Fruit fly (Drosophila melanogaster) whole organism, embryonic: ENCODE measurements around the gene Kaz-m1.

Source experiments
- Ada2b ChIP-seq: fragments of 200-800 bp; sonication (Bioruptor generic); IDR thresholded peaks from 2 replicates; pipeline ENCODE4 v1.3.6; 2022; ENCODE audit warnings: missing biosample characterization, missing genetic modification characterization
- Adf1 ChIP-seq: fragments of 200-800 bp; sonication (Bioruptor generic); IDR thresholded peaks from 2 replicates; pipeline ENCODE4 v1.3.6; 2022; ENCODE audit warnings: missing biosample characterization, missing genetic modification characterization
- B-H1 ChIP-seq: fragments of 200-800 bp; sonication (Bioruptor generic); IDR thresholded peaks from 3 replicates; pipeline ENCODE4 v1.3.6; 2022; ENCODE audit warnings: missing biosample characterization, missing genetic modification characterization
- BEAF-32 ChIP-seq: fragments of 200-800 bp; sonication (Bioruptor generic); optimal IDR thresholded peaks from 3 replicates; lab custom pipeline; 2017; ENCODE audit warnings: missing biosample characterization, missing genetic modification characterization, mild to moderate bottlenecking, moderate library complexity, missing genetic modification reagents
- CG10209 ChIP-seq: fragments of 200-800 bp; sonication (Bioruptor generic); optimal IDR thresholded peaks from 3 replicates; lab custom pipeline; 2017; ENCODE audit warnings: missing biosample characterization, mild to moderate bottlenecking, missing genetic modification characterization, missing genetic modification reagents
- CG10959 ChIP-seq: fragments of 200-800 bp; sonication (Bioruptor generic); IDR thresholded peaks from 2 replicates; pipeline ENCODE4 v1.3.6; 2022; ENCODE audit warnings: missing biosample characterization, missing genetic modification characterization
- CG11504 ChIP-seq: fragments of 200-800 bp; sonication (Bioruptor generic); optimal IDR thresholded peaks from 3 replicates; lab custom pipeline; 2019; ENCODE audit warnings: missing biosample characterization, mild to moderate bottlenecking, missing genetic modification characterization, moderate library complexity
- CG12219 ChIP-seq: fragments of 200-800 bp; sonication (Bioruptor generic); optimal IDR thresholded peaks from 3 replicates; lab custom pipeline; 2018; ENCODE audit warnings: missing biosample characterization, mild to moderate bottlenecking, missing genetic modification characterization
- CG13296 ChIP-seq: fragments of 200-800 bp; sonication (Bioruptor generic); optimal IDR thresholded peaks from 3 replicates; lab custom pipeline; 2018; ENCODE audit warnings: missing biosample characterization, mild to moderate bottlenecking, missing genetic modification characterization
- CG1529 ChIP-seq: fragments of 200-800 bp; sonication (Bioruptor generic); optimal IDR thresholded peaks from 3 replicates; lab custom pipeline; 2018; ENCODE audit warnings: missing biosample characterization, missing genetic modification characterization
- CG1647 ChIP-seq: fragments of 200-800 bp; sonication (Bioruptor generic); optimal IDR thresholded peaks from 3 replicates; lab custom pipeline; 2016; ENCODE audit warnings: missing biosample characterization, missing genetic modification characterization
- CG17802 ChIP-seq: fragments of 200-800 bp; sonication (Bioruptor generic); optimal IDR thresholded peaks from 2 replicates; lab custom pipeline; 2018; ENCODE audit warnings: missing biosample characterization, mild to moderate bottlenecking, missing genetic modification characterization, moderate library complexity
- CG18262 ChIP-seq: fragments of 200-800 bp; optimal IDR thresholded peaks from 3 replicates; lab custom pipeline; 2019; ENCODE audit warnings: missing biosample characterization, mild to moderate bottlenecking, missing genetic modification characterization, moderate library complexity
- CG18599 ChIP-seq: fragments of 200-800 bp; sonication (Bioruptor generic); optimal IDR thresholded peaks from 3 replicates; lab custom pipeline; 2017; ENCODE audit warnings: missing biosample characterization, missing genetic modification characterization, mild to moderate bottlenecking, moderate library complexity, missing genetic modification reagents
- CG30403 ChIP-seq: fragments of 200-800 bp; sonication (Bioruptor generic); optimal IDR thresholded peaks from 3 replicates; lab custom pipeline; 2016; ENCODE audit warnings: missing biosample characterization, missing genetic modification characterization
- CG31441 ChIP-seq: fragments of 200-800 bp; sonication (Bioruptor generic); IDR thresholded peaks from 2 replicates; pipeline ENCODE4 v1.3.6; 2022; ENCODE audit warnings: missing biosample characterization, missing genetic modification characterization
- CG32767 ChIP-seq: fragments of 200-800 bp; sonication (Bioruptor generic); IDR thresholded peaks from 2 replicates; pipeline ENCODE4 v1.3.6; 2022; ENCODE audit warnings: missing biosample characterization, missing genetic modification characterization
- CG4328 ChIP-seq: fragments of 200-800 bp; sonication (Bioruptor generic); optimal IDR thresholded peaks from 3 replicates; lab custom pipeline; 2017; ENCODE audit warnings: missing biosample characterization, missing genetic modification reagents, missing genetic modification characterization
- CG6854 ChIP-seq: fragments of 200-800 bp; sonication (Bioruptor generic); optimal IDR thresholded peaks from 3 replicates; lab custom pipeline; 2017; ENCODE audit warnings: missing biosample characterization, mild to moderate bottlenecking, missing genetic modification characterization
- CG7745 ChIP-seq: fragments of 200-800 bp; sonication (Bioruptor generic); optimal IDR thresholded peaks from 2 replicates; lab custom pipeline; 2018; ENCODE audit warnings: missing biosample characterization, mild to moderate bottlenecking, missing genetic modification characterization, moderate library complexity
- CG7987 ChIP-seq: fragments of 200-800 bp; sonication (Bioruptor generic); optimal IDR thresholded peaks from 2 replicates; lab custom pipeline; 2018; ENCODE audit warnings: missing biosample characterization, mild to moderate bottlenecking, missing genetic modification characterization, moderate library complexity
- CG8944 ChIP-seq: fragments of 200-800 bp; sonication (Bioruptor generic); optimal IDR thresholded peaks from 3 replicates; lab custom pipeline; 2016; ENCODE audit warnings: missing biosample characterization, missing genetic modification characterization
- CTCF ChIP-seq: fragments of 200-800 bp; sonication (Bioruptor generic); optimal IDR thresholded peaks from 2 replicates; lab custom pipeline; 2017; ENCODE audit warnings: missing biosample characterization, mild to moderate bottlenecking, missing genetic modification characterization, moderate library complexity
- Chrac-16 ChIP-seq: fragments of 200-800 bp; sonication (Bioruptor generic); optimal IDR thresholded peaks from 3 replicates; lab custom pipeline; 2016; ENCODE audit warnings: missing biosample characterization, missing genetic modification characterization
- CoRest ChIP-seq: fragments of 200-800 bp; sonication (Bioruptor generic); optimal IDR thresholded peaks from 3 replicates; lab custom pipeline; 2018; ENCODE audit warnings: missing biosample characterization, mild to moderate bottlenecking, missing genetic modification characterization, moderate library complexity
- E2f2 ChIP-seq: fragments of 200-800 bp; sonication (Bioruptor generic); IDR thresholded peaks from 2 replicates; pipeline ENCODE4 v1.3.6; 2022; ENCODE audit warnings: missing biosample characterization, missing genetic modification characterization
- GATAe ChIP-seq: fragments of 200-800 bp; sonication (Bioruptor generic); conservative IDR thresholded peaks from 2 replicates; pipeline ENCODE4 v1.3.6; 2022; ENCODE audit warnings: missing biosample characterization, missing genetic modification characterization
- Hr78 ChIP-seq, 2 experiments: fragments of 200-800 bp in 1 of 2; fragments of >200 bp in 1 of 2; sonication (Bioruptor generic) in 1 of 2; optimal IDR thresholded peaks; 2 replicates each; lab custom pipeline; 2017 to 2019; ENCODE audit warnings: missing biosample characterization in 2 of 2, missing genetic modification characterization in 2 of 2, mild to moderate bottlenecking in 1 of 2, moderate library complexity in 1 of 2
- Max ChIP-seq: fragments of 200-800 bp; sonication (Bioruptor generic); optimal IDR thresholded peaks from 2 replicates; lab custom pipeline; 2016; ENCODE audit warnings: missing biosample characterization, mild to moderate bottlenecking, missing genetic modification characterization
- Pdp1 ChIP-seq, 2 experiments: fragments of 200-800 bp; sonication (Bioruptor generic); optimal IDR thresholded peaks; 3 replicates each; lab custom pipeline; 2016; ENCODE audit warnings: missing biosample characterization in 2 of 2, missing genetic modification characterization in 2 of 2, mild to moderate bottlenecking in 1 of 2, moderate library complexity in 1 of 2
- Sox102F ChIP-seq: fragments of 200-800 bp; sonication (Bioruptor generic); optimal IDR thresholded peaks from 2 replicates; lab custom pipeline; 2018; ENCODE audit warnings: missing biosample characterization, mild to moderate bottlenecking, missing genetic modification characterization, moderate library complexity
- Sry-β ChIP-seq: fragments of 200-800 bp; sonication (Bioruptor generic); optimal IDR thresholded peaks from 2 replicates; lab custom pipeline; 2018; ENCODE audit warnings: missing biosample characterization, mild to moderate bottlenecking, missing genetic modification characterization, moderate library complexity
- bbx ChIP-seq: fragments of 200-800 bp; sonication (Bioruptor generic); IDR thresholded peaks from 2 replicates; pipeline ENCODE4 v1.3.6; 2022; ENCODE audit warnings: missing biosample characterization, missing genetic modification characterization; ENCODE audit not compliant: partially characterized antibody
- chn ChIP-seq: fragments of 200-800 bp; sonication (Bioruptor generic); optimal IDR thresholded peaks from 2 replicates; lab custom pipeline; 2016; ENCODE audit warnings: missing biosample characterization, missing genetic modification characterization
- ci ChIP-seq: fragments of 200-800 bp; sonication (Bioruptor generic); IDR thresholded peaks from 3 replicates; pipeline ENCODE4 v1.3.6; 2022; ENCODE audit warnings: missing biosample characterization, missing genetic modification characterization
- cwo ChIP-seq: fragments of 200-800 bp; sonication (Bioruptor generic); optimal IDR thresholded peaks from 3 replicates; lab custom pipeline; 2017; ENCODE audit warnings: missing biosample characterization, missing genetic modification characterization, mild to moderate bottlenecking, moderate library complexity, missing genetic modification reagents
- dmrt99B ChIP-seq: fragments of 200-800 bp; sonication (Bioruptor generic); optimal IDR thresholded peaks from 2 replicates; lab custom pipeline; 2018; ENCODE audit warnings: missing biosample characterization, mild to moderate bottlenecking, missing genetic modification characterization, moderate library complexity
- eyg ChIP-seq: fragments of 200-800 bp; sonication (Bioruptor generic); optimal IDR thresholded peaks from 3 replicates; lab custom pipeline; 2016; ENCODE audit warnings: missing biosample characterization, missing genetic modification characterization
- fd102C ChIP-seq: fragments of 200-800 bp; sonication (Bioruptor generic); optimal IDR thresholded peaks from 2 replicates; lab custom pipeline; 2018; ENCODE audit warnings: missing biosample characterization, mild to moderate bottlenecking, missing genetic modification characterization, moderate library complexity
- hkb ChIP-seq, 2 experiments: fragments of 200-800 bp in 1 of 2; fragments of >200 bp in 1 of 2; sonication (Bioruptor generic) in 1 of 2; IDR thresholded peaks in 1 of 2; optimal IDR thresholded peaks in 1 of 2; 2 replicates each; pipeline versions ENCODE4 v1.3.6 to Lab custom; 2017 to 2022; ENCODE audit warnings: missing biosample characterization in 1 of 2, missing genetic modification characterization in 1 of 2
- oc ChIP-seq: fragments of 200-800 bp; sonication (Bioruptor generic); optimal IDR thresholded peaks from 2 replicates; lab custom pipeline; 2018; ENCODE audit warnings: missing biosample characterization, mild to moderate bottlenecking, missing genetic modification characterization, moderate library complexity
- otp ChIP-seq: fragments of 200-800 bp; sonication (Bioruptor generic); IDR thresholded peaks from 3 replicates; pipeline ENCODE4, ENCODE4 v1.3.6; 2022; ENCODE audit warnings: missing biosample characterization, missing genetic modification characterization
- p53 ChIP-seq: fragments of 200-800 bp; sonication (Bioruptor generic); optimal IDR thresholded peaks from 2 replicates; lab custom pipeline; 2016; ENCODE audit warnings: missing biosample characterization, missing genetic modification characterization
- row ChIP-seq: fragments of 200-800 bp; sonication (Bioruptor generic); IDR thresholded peaks from 3 replicates; pipeline ENCODE4 v1.3.6; 2022; ENCODE audit warnings: missing biosample characterization, missing genetic modification characterization
- scrt ChIP-seq: fragments of 200-800 bp; sonication (Bioruptor generic); optimal IDR thresholded peaks from 2 replicates; lab custom pipeline; 2018; ENCODE audit warnings: missing biosample characterization, mild to moderate bottlenecking, missing genetic modification characterization, moderate library complexity
- sd ChIP-seq: fragments of 200-800 bp; sonication (Bioruptor generic); optimal IDR thresholded peaks from 3 replicates; lab custom pipeline; 2018; ENCODE audit warnings: missing biosample characterization, mild to moderate bottlenecking, missing genetic modification characterization, moderate library complexity
- sob ChIP-seq: fragments of 200-800 bp; sonication (Bioruptor generic); IDR thresholded peaks from 2 replicates; pipeline ENCODE4 v1.3.6; 2022; ENCODE audit warnings: missing biosample characterization, missing genetic modification characterization
- tap ChIP-seq: fragments of 200-800 bp; optimal IDR thresholded peaks from 3 replicates; lab custom pipeline; 2019; ENCODE audit warnings: missing biosample characterization, mild to moderate bottlenecking, missing genetic modification characterization, moderate library complexity
- unpg ChIP-seq: fragments of 200-800 bp; sonication (Bioruptor generic); optimal IDR thresholded peaks from 3 replicates; lab custom pipeline; 2018; ENCODE audit warnings: missing biosample characterization, mild to moderate bottlenecking, missing genetic modification characterization, moderate library complexity
- zfh2 ChIP-seq: fragments of 200-800 bp; sonication (Bioruptor generic); optimal IDR thresholded peaks from 2 replicates; lab custom pipeline; 2016; ENCODE audit warnings: missing biosample characterization, missing genetic modification characterization

Gene Kaz-m1

DNA sequence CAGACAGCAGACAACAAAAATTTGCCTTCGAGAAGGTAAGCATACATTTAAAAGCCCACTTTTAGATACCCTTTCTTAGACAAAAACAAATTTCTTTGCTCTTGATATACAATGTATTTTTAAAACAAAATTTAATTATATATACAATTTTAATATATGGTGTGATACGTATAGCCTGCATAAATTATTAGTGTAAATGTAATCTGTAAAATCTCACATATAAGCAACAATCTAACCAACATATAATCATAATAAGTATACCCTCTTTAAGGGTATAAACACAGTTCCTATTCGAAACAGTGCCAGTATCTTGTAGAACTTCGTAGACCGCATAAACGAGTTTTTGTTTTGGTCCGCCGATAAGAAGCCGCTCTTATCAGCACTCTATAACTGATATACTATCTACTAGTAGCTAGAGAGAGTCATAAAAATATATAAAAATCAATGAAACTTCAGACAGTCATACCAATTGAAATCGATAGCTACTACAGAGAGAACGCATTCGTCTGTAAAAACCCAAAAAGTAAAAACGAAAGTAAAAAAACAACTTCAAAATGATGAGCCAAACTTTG lies at the start of gene Kaz-m1 (continued):
- TF ChIP-seq CG4328 (GFP tag; lab: Kevin White, UChicago) = no peak
- no peak for TF ChIP-seq chn (GFP tag; lab: Kevin White, UChicago)
- TF ChIP-seq eyg = no peak
- no peak for TF ChIP-seq CG10959 (GFP tag; lab: Robert Waterston, UW)
- TF ChIP-seq scrt (GFP tag; lab: Kevin White, UChicago) = no peak
- TF ChIP-seq CG12219 (GFP tag; lab: Kevin White, UChicago) = no peak
- no peak for TF ChIP-seq Sry-β (GFP tag; lab: Kevin White, UChicago)
- 0 out of 2 replicates have a peak, but pooled peaks have one; percentile 24 for TF ChIP-seq sob
- peak; percentile 46 for TF ChIP-seq CG10209
- TF ChIP-seq CG30403 = peak; percentile 61
- peak in 1 of 2 experiments; percentile 22 for TF ChIP-seq Hr78 (GFP tag; optimal IDR thresholded peaks at IDR 0.05; lab: Kevin White, UChicago)
- TF ChIP-seq unpg = peak; percentile 59
- TF ChIP-seq CG7745 (tag; lab: Kevin White, UChicago) = no peak
- no peak for TF ChIP-seq Ada2b
- no peak for TF ChIP-seq Adf1 (GFP tag; lab: Robert Waterston, UW)
- TF ChIP-seq dmrt99B (tag; lab: Kevin White, UChicago) = peak; percentile 58
- peak; percentile 38; the same call in 1 of the 2 replicates for TF ChIP-seq CG32767 (GFP tag; lab: Robert Waterston, UW)
- peak; percentile 33 for TF ChIP-seq CG1529
- TF ChIP-seq bbx (GFP tag; lab: Robert Waterston, UW) = no peak
- TF ChIP-seq CG7987 (GFP tag; lab: Kevin White, UChicago) = no peak
- TF ChIP-seq zfh2 (GFP tag; lab: Kevin White, UChicago) = no peak
- no peak for TF ChIP-seq E2f2 (GFP tag; lab: Robert Waterston, UW)
- no peak for TF ChIP-seq CTCF
- no peak for TF ChIP-seq BEAF-32 (GFP tag; lab: Kevin White, UChicago)
- peak; percentile 79 for TF ChIP-seq CG31441 (GFP tag; lab: Robert Waterston, UW)
- TF ChIP-seq Sox102F (GFP tag; lab: Kevin White, UChicago) = peak; percentile 63
- TF ChIP-seq B-H1 (GFP tag; lab: Robert Waterston, UW) = peak; percentile 17; the same call in 1 of the 3 replicates
- no peak for TF ChIP-seq p53

DNA sequence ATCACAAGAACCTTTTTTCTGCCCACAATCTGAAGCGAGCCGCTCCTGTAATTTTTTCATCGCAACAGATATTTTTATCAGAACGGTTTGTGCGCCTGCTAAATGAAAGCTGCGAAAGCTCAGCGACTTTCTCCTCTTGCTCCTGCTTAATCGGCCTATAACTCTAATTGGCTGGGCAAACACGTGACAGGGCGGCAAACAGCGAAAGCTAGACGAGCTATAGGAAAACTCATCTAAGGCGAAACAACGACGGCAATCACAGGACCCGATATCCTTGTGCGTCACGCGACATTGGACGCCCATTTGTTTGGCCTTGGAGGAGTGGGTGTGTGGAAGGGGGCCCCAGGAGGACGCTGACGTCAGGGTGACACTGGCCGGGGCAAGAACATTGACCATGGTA lies 47.6 kb upstream of the Kaz-m1 start:
- TF ChIP-seq CG18262 (no peak), tap (tag; lab: Kevin White, UChicago) (no peak), CG8944 (GFP tag; lab: Kevin White, UChicago) (no peak), Pdp1 (GFP tag; optimal IDR thresholded peaks at IDR 0.05; lab: Kevin White, UChicago) (no peak), Max (no peak), CoRest (tag; lab: Kevin White, UChicago) (no peak), cwo (GFP tag; lab: Kevin White, UChicago) (peak; percentile 94), GATAe (no peak), CG18599 (GFP tag; lab: Kevin White, UChicago) (peak; percentile 24), CG6854 (GFP tag; lab: Kevin White, UChicago) (no peak), sd (tag; lab: Kevin White, UChicago) (no peak), CG11504 (tag; lab: Kevin White, UChicago) (peak; percentile 29), hkb (optimal IDR thresholded peaks at IDR 0.05; lab: Kevin White, UChicago) (no peak), hkb (GFP tag; IDR thresholded peaks at IDR 0.05; lab: Robert Waterston, UW) (no peak), ci (GFP tag; lab: Robert Waterston, UW) (no peak), CG17802 (tag; lab: Kevin White, UChicago) (no peak), CG12219 (GFP tag; lab: Kevin White, UChicago) (no peak), oc (tag; lab: Kevin White, UChicago) (no peak), otp (GFP tag; lab: Robert Waterston, UW) (no peak), CG13296 (GFP tag; lab: Kevin White, UChicago) (no peak), row (GFP tag; lab: Robert Waterston, UW) (peak; percentile 35; the same call in 1 of the 3 replicates), fd102C (GFP tag; lab: Kevin White, UChicago) (no peak), Chrac-16 (GFP tag; lab: Kevin White, UChicago) (no peak), CG1647 (GFP tag; lab: Kevin White, UChicago) (no peak)
